Fruit fly (Drosophila melanogaster) Kc167 (cell line): ENCODE results near the gene CG11426.

Experiments used
- Myc ChIP-seq: fragments of >200 bp; optimal IDR thresholded peaks from 2 replicates; lab custom pipeline; 2017; ENCODE audit warnings: missing external identifiers
- Sin3A ChIP-seq: fragments of >200 bp; optimal IDR thresholded peaks from 2 replicates; lab custom pipeline; 2018; ENCODE audit warnings: missing external identifiers
- h ChIP-seq: fragments of >200 bp; optimal IDR thresholded peaks from 3 replicates; lab custom pipeline; 2018; ENCODE audit warnings: missing external identifiers
- insv ChIP-seq: fragments of >200 bp; optimal IDR thresholded peaks from 3 replicates; lab custom pipeline; 2018; ENCODE audit warnings: missing external identifiers
- psq ChIP-seq: fragments of >200 bp; optimal IDR thresholded peaks from 2 replicates; lab custom pipeline; 2017; ENCODE audit warnings: missing external identifiers
- ttk ChIP-seq: sonication (Bioruptor generic); optimal IDR thresholded peaks from 2 replicates; lab custom pipeline; 2017; ENCODE audit warnings: missing external identifiers

CG11426 gene

dm6 chr3L:22465486-22466402, 4.6 kb upstream of the CG11426 start, which contains the start of gene CG11438:
TSS of gene CG11438 (plus strand) at chr3L:22465619.
- TF ChIP-seq h (no peak), Sin3A (no peak), ttk (lab: Kevin White, UChicago) (no peak), insv (lab: Kevin White, UChicago) (no peak), psq (lab: Kevin White, UChicago) (no peak), Myc (lab: Kevin White, UChicago) (no peak)

- TF ChIP-seq Myc (lab: Kevin White, UChicago) (no peak), h (no peak), insv (lab: Kevin White, UChicago) (no peak), psq (lab: Kevin White, UChicago) (no peak), Sin3A (no peak), ttk (lab: Kevin White, UChicago) (no peak)
Observed at dm6 chr3L:22466403-22466942, 3.9 kb upstream of the CG11426 start.

dm6 chr3L:22468562-22468961, 1.8 kb upstream of the CG11426 start, which contains the start of gene CG11437:
TSS of gene CG11437 (plus strand) at chr3L:22468862.
- TF ChIP-seq h (no peak), Sin3A (no peak), ttk (lab: Kevin White, UChicago) (no peak), psq (lab: Kevin White, UChicago) (no peak), Myc (lab: Kevin White, UChicago) (no peak), insv (lab: Kevin White, UChicago) (no peak)

dm6 chr3L:22471586-22472291, 1.4 kb downstream of the CG11426 start:
- TF ChIP-seq ttk (lab: Kevin White, UChicago) (no peak), h (no peak), insv (lab: Kevin White, UChicago) (no peak), psq (lab: Kevin White, UChicago) (no peak), Sin3A (no peak), Myc (lab: Kevin White, UChicago) (no peak)

- no peak for TF ChIP-seq ttk (lab: Kevin White, UChicago)
- TF ChIP-seq h, result no peak
- TF ChIP-seq psq (lab: Kevin White, UChicago), result no peak
- TF ChIP-seq insv (lab: Kevin White, UChicago), result no peak
- no peak for TF ChIP-seq Myc (lab: Kevin White, UChicago)
- TF ChIP-seq Sin3A, result no peak
Observed at dm6 chr3L:22474081-22474845, 3.9 kb downstream of the CG11426 start, which contains the start of gene CG11425. TSS of gene CG11425 (plus strand) at chr3L:22474795.

- TF ChIP-seq insv (lab: Kevin White, UChicago) (no peak), Myc (lab: Kevin White, UChicago) (no peak), ttk (lab: Kevin White, UChicago) (no peak), psq (lab: Kevin White, UChicago) (no peak), Sin3A (no peak), h (no peak)
Observed at dm6 chr3L:22483452-22483851, 13.1 kb downstream of the CG11426 start.

- no peak for TF ChIP-seq insv (lab: Kevin White, UChicago)
- no peak for TF ChIP-seq Myc (lab: Kevin White, UChicago)
Observed at dm6 chr3L:22497594-22497993, 27.2 kb downstream of the CG11426 start.

- TF ChIP-seq psq (lab: Kevin White, UChicago), result no peak
- no peak for TF ChIP-seq insv (lab: Kevin White, UChicago)
- no peak for TF ChIP-seq ttk (lab: Kevin White, UChicago)
- TF ChIP-seq Sin3A, result no peak
- TF ChIP-seq Myc (lab: Kevin White, UChicago), result no peak
- TF ChIP-seq h, result no peak
Observed at dm6 chr3L:22501300-22501699, 30.9 kb downstream of the CG11426 start, which contains the start of gene CG43312. TSS of gene CG43312 (plus strand) at chr3L:22501600.

- no peak for TF ChIP-seq insv (lab: Kevin White, UChicago)
Observed at dm6 chr3L:22503730-22504129, 33.4 kb downstream of the CG11426 start, which contains the start of gene CG43331. TSS of gene CG43331 (minus strand) at chr3L:22503830.

- TF ChIP-seq h, result no peak
- no peak for TF ChIP-seq psq (lab: Kevin White, UChicago)
- TF ChIP-seq insv (lab: Kevin White, UChicago), result no peak
- TF ChIP-seq ttk (lab: Kevin White, UChicago), result no peak
- TF ChIP-seq Sin3A, result no peak
- TF ChIP-seq Myc (lab: Kevin White, UChicago), result no peak
Observed at dm6 chr3L:22504323-22504722, 34.0 kb downstream of the CG11426 start, which contains the start of gene CG43330. TSS of gene CG43330 (minus strand) at chr3L:22504423.

dm6 chr3L:22505118-22505517, 34.8 kb downstream of the CG11426 start, which contains the start of gene CG43329:
TSS of gene CG43329 (minus strand) at chr3L:22505218.
- TF ChIP-seq Myc (lab: Kevin White, UChicago) (no peak), insv (lab: Kevin White, UChicago) (no peak), ttk (lab: Kevin White, UChicago) (no peak), psq (lab: Kevin White, UChicago) (no peak), h (no peak), Sin3A (no peak)
